Worm (Caenorhabditis elegans): ENCODE results near the gene EGAP1.5.

- TF ChIP-seq sea-1 (GFP tag; conservative IDR thresholded peaks at IDR 0.05) (no peak), ceh-36 (tag; optimal IDR thresholded peaks at IDR 0.05) (no peak)
These were observed 29.0 kb upstream of the EGAP1.5 start for ce11 chrIII:5902558-5902957.

Data from whole organism, early embryonic.